Worm (Caenorhabditis elegans): Measurements from ENCODE around the gene clec-178.

DNA sequence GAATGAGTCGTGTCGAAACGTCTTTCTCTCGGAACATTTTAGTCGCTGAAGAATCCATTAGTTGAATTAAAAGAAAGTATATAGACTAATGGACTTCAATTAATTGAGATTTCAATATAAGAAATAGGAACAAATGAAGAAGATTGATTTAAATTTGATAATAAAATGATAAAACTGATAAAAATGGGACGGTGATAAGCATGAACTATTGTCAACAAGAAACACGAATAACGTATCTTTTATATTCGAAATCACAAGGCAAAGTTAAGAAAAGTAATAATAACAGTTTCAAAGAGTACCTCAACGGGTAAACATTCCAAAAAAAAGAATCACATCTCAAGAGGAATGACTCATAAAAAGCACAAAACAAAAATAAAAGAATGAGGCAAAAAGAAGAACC, 15.7 kb downstream of the clec-178 start, which contains the start of gene T19E7.6:
- TF ChIP-seq elt-1 (tag; optimal IDR thresholded peaks at IDR 0.05; ENCODE audit: borderline replicate concordance, insufficient read depth) (no peak), ces-1 (GFP tag; optimal IDR thresholded peaks at IDR 0.05) (no peak), nhr-12 (tag; optimal IDR thresholded peaks at IDR 0.05) (no peak), lsy-2 (tag; optimal IDR thresholded peaks at IDR 0.05) (no peak), ceh-43 (GFP tag; optimal IDR thresholded peaks at IDR 0.05) (no peak), unc-62 (GFP tag; optimal IDR thresholded peaks at IDR 0.05) (no peak), drap-1 (GFP tag; optimal IDR thresholded peaks at IDR 0.05) (no peak), nhr-76 (tag; optimal IDR thresholded peaks at IDR 0.05) (no peak), nhr-28 (tag; optimal IDR thresholded peaks at IDR 0.05) (no peak), nhr-2 (tag; optimal IDR thresholded peaks at IDR 0.05) (no peak), mls-2 (tag; optimal IDR thresholded peaks at IDR 0.05) (no peak), snpc-4 (tag; optimal IDR thresholded peaks at IDR 0.05) (no peak), unc-39 (tag; optimal IDR thresholded peaks at IDR 0.05) (no peak)

Measured in whole organism, mixed stage, embryonic.